Worm (Caenorhabditis elegans): ENCODE data around the gene vha-7.

vha-7 gene

ce11 chrIV:12689709-12690142 lies 49.5 kb downstream of the vha-7 start:
- TF ChIP-seq elt-2 (tag; optimal IDR thresholded peaks at IDR 0.05) (peak; percentile 99), jun-1 (tag; optimal IDR thresholded peaks at IDR 0.05) (peak; percentile 53), ceh-16 (tag; optimal IDR thresholded peaks at IDR 0.05) (no peak), pha-4 (tag; optimal IDR thresholded peaks at IDR 0.05) (peak; percentile 34), nhr-28 (tag; optimal IDR thresholded peaks at IDR 0.05) (no peak), nhr-67 (tag; optimal IDR thresholded peaks at IDR 0.05) (no peak), unc-39 (tag; optimal IDR thresholded peaks at IDR 0.05) (no peak), skn-1 (tag; optimal IDR thresholded peaks at IDR 0.05) (no peak), R02D3.7 (tag; optimal IDR thresholded peaks at IDR 0.05) (no peak), pqm-1 (tag; optimal IDR thresholded peaks at IDR 0.05) (peak; percentile 91)

DNA sequence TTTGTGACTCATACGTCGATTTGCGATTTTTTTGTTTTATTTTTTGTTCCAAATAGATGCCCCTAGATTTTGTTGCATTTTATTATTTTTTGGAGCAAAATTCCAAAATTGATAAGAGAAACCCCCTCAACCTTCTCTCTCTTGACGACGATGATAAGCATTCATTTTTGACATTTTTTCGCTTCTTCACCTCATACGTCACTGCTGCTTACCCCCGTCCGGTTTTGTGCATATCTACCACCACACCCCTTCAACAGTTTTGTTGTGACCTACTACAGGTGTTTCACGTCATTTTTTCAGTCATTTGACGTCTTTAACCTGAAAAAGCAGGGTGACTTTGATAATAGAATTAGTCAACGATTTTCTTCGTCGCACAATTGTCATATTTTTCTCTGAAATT lies 58.6 kb downstream of the vha-7 start:
- no peak for TF ChIP-seq nhr-25 (tag; optimal IDR thresholded peaks at IDR 0.05)
- TF ChIP-seq pqm-1 (tag; optimal IDR thresholded peaks at IDR 0.05), result peak; percentile 75
- TF ChIP-seq elt-2 (tag; optimal IDR thresholded peaks at IDR 0.05), result peak; percentile 90
- no peak for TF ChIP-seq pha-4 (tag; optimal IDR thresholded peaks at IDR 0.05)
- no peak for TF ChIP-seq ceh-9 (tag; optimal IDR thresholded peaks at IDR 0.05)
- no peak for TF ChIP-seq nhr-28 (tag; optimal IDR thresholded peaks at IDR 0.05)
- peak; percentile 18 for TF ChIP-seq jun-1 (tag; optimal IDR thresholded peaks at IDR 0.05)

ce11 chrIV:12700204-12700603 lies 59.9 kb downstream of the vha-7 start:
- TF ChIP-seq lin-39 (tag; optimal IDR thresholded peaks at IDR 0.05), result no peak
- peak; percentile 80 for TF ChIP-seq elt-2 (tag; optimal IDR thresholded peaks at IDR 0.05)
- no peak for TF ChIP-seq nhr-237 (tag; optimal IDR thresholded peaks at IDR 0.05)
